Worm (Caenorhabditis elegans): ENCODE results near the gene rtfo-1.

DNA sequence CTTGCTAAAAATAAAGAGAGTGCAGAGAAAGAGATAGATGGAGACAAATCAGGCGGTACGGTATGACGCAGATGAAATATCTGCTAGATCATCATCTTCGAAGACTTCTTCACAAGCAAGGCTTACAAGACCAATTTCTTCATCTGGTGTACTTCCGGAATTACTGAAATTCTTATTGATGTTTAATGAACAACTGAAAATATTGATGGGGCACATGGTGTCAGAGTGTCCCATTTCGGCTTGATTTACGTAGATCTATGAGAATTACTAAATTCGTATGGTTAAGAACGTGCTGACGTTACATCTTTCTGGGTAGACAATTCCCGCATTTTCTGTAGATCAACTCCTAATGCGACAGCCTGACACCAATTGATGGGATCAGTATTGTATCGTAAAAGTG is 25.8 kb downstream of the rtfo-1 start:
- no peak for TF ChIP-seq pha-4 (tag; optimal IDR thresholded peaks at IDR 0.05)
- TF ChIP-seq mep-1 (tag; optimal IDR thresholded peaks at IDR 0.05), result no peak
- TF ChIP-seq ztf-11 (tag; optimal IDR thresholded peaks at IDR 0.05), result no peak
- no peak for TF ChIP-seq mls-2 (tag; optimal IDR thresholded peaks at IDR 0.05)
- no peak for TF ChIP-seq ces-1 (GFP tag; optimal IDR thresholded peaks at IDR 0.05)
- TF ChIP-seq lsy-2 (tag; optimal IDR thresholded peaks at IDR 0.05), result no peak
- TF ChIP-seq nhr-76 (tag; optimal IDR thresholded peaks at IDR 0.05), result no peak
- no peak for TF ChIP-seq elt-1 (tag; optimal IDR thresholded peaks at IDR 0.05; ENCODE audit: borderline replicate concordance, insufficient read depth)
- no peak for TF ChIP-seq elt-3 (tag; optimal IDR thresholded peaks at IDR 0.05)
- no peak for TF ChIP-seq snpc-4 (tag; optimal IDR thresholded peaks at IDR 0.05)
- TF ChIP-seq blmp-1 (tag; optimal IDR thresholded peaks at IDR 0.05), result no peak
- no peak for TF ChIP-seq sptf-1 (tag; optimal IDR thresholded peaks at IDR 0.05)
- no peak for TF ChIP-seq unc-62 (GFP tag; optimal IDR thresholded peaks at IDR 0.05)

Measured in whole organism, mixed stage, embryonic.